Fruit fly (Drosophila melanogaster): ENCODE results near the gene Pgk.
A peak's percentile ranks its signal among the peaks of the same experiment; 100 is the strongest.

Pgk gene

dm6 chr2L:2739820-2740230, 13.0 kb downstream of the Pgk start, which contains the start of gene Hrs (continued):
- TF ChIP-seq Nf-YC (tag; optimal IDR thresholded peaks at IDR 0.05) (peak; percentile 42), CG7745 (tag; optimal IDR thresholded peaks at IDR 0.05) (peak; percentile 88), CG17829 (tag; optimal IDR thresholded peaks at IDR 0.05) (peak; percentile 41), hbn (GFP tag; IDR thresholded peaks at IDR 0.05; ENCODE audit: partially characterized antibody) (peak; percentile 40; the same call in 1 of the 2 replicates), mam (GFP tag; optimal IDR thresholded peaks at IDR 0.05) (peak; percentile 29), ERR (GFP tag; optimal IDR thresholded peaks at IDR 0.05) (peak; percentile 3), gro (GFP tag; optimal IDR thresholded peaks at IDR 0.05) (no peak), CG15514 (GFP tag; optimal IDR thresholded peaks at IDR 0.05) (peak; percentile 77), CG1603 (tag; optimal IDR thresholded peaks at IDR 0.05) (peak; percentile 77), nom (GFP tag; optimal IDR thresholded peaks at IDR 0.05) (peak; percentile 14), Sry-δ (GFP tag; optimal IDR thresholded peaks at IDR 0.05) (peak; percentile 36), Fer3 (tag; optimal IDR thresholded peaks at IDR 0.05) (no peak), lbe (GFP tag; optimal IDR thresholded peaks at IDR 0.05) (peak; percentile 50), dpn (GFP tag; optimal IDR thresholded peaks at IDR 0.05) (peak in 1 of 2 experiments; percentile 1), CG10431 (GFP tag; optimal IDR thresholded peaks at IDR 0.05) (peak; percentile 89), bigmax (GFP tag; optimal IDR thresholded peaks at IDR 0.05) (peak; percentile 19), sd (tag; optimal IDR thresholded peaks at IDR 0.05) (peak; percentile 97), CG2712 (tag; optimal IDR thresholded peaks at IDR 0.05) (peak; percentile 34), CG8359 (GFP tag; optimal IDR thresholded peaks at IDR 0.05; ENCODE audit: borderline replicate concordance) (no peak), CG16813 (GFP tag; IDR thresholded peaks at IDR 0.05; ENCODE audit: partially characterized antibody) (0 out of 3 replicates have a peak, but pooled peaks have one; percentile 39), disco-r (GFP tag; optimal IDR thresholded peaks at IDR 0.05) (no peak), CG3847 (GFP tag; IDR thresholded peaks at IDR 0.05) (peak; percentile 74), CG33213 (GFP tag; optimal IDR thresholded peaks at IDR 0.05) (peak; percentile 32), MESR4 (GFP tag; optimal IDR thresholded peaks at IDR 0.05) (peak; percentile 61), CG9437 (GFP tag; optimal IDR thresholded peaks at IDR 0.05) (peak; percentile 100), CHES-1-like (GFP tag; optimal IDR thresholded peaks at IDR 0.05) (peak; percentile 27), Adf1 (GFP tag; IDR thresholded peaks at IDR 0.05) (no peak), ranshi (GFP tag; IDR thresholded peaks at IDR 0.05) (no peak), amos (GFP tag; IDR thresholded peaks at IDR 0.05; ENCODE audit: partially characterized antibody) (peak; percentile 32; the same call in 1 of the 2 replicates), CG17186 (GFP tag; optimal IDR thresholded peaks at IDR 0.05) (peak; percentile 40), lilli (GFP tag; optimal IDR thresholded peaks at IDR 0.05) (peak; percentile 35), CG30020 (tag; optimal IDR thresholded peaks at IDR 0.05) (peak; percentile 1), CG7928 (GFP tag; optimal IDR thresholded peaks at IDR 0.05) (peak; percentile 21), BEAF-32 (GFP tag; optimal IDR thresholded peaks at IDR 0.05) (peak; percentile 41), Med (GFP tag) (peak; percentile 58), CG2678 (tag; optimal IDR thresholded peaks at IDR 0.05) (no peak), CG4617 (GFP tag; optimal IDR thresholded peaks at IDR 0.05; ENCODE audit: borderline replicate concordance) (peak; percentile 95), CG13287 (GFP tag; IDR thresholded peaks at IDR 0.05; ENCODE audit: partially characterized antibody) (peak; percentile 33; the same call in 1 of the 2 replicates), CG17359 (tag; optimal IDR thresholded peaks at IDR 0.05) (no peak), zen2 (GFP tag; IDR thresholded peaks at IDR 0.05; ENCODE audit: partially characterized antibody) (no peak), nerfin-1 (tag; optimal IDR thresholded peaks at IDR 0.05) (peak; percentile 99), Scr (GFP tag; IDR thresholded peaks at IDR 0.05; ENCODE audit: partially characterized antibody) (peak; percentile 23; the same call in 1 of the 2 replicates), Opbp (GFP tag; IDR thresholded peaks at IDR 0.05; ENCODE audit: partially characterized antibody) (peak; percentile 62), slou (GFP tag; optimal IDR thresholded peaks at IDR 0.05) (no peak), insv (GFP tag; optimal IDR thresholded peaks at IDR 0.05) (peak in 1 of 2 experiments; percentile 44), Lhr (GFP tag; optimal IDR thresholded peaks at IDR 0.05) (peak; percentile 68), kay (GFP tag; optimal IDR thresholded peaks at IDR 0.05) (peak; percentile 95), chinmo (GFP tag; IDR thresholded peaks at IDR 0.05; ENCODE audit: partially characterized antibody) (peak; percentile 69; the same call in 2 of the 4 replicates)
